Fruit fly (Drosophila melanogaster): Measurements from ENCODE around the gene Nlp.

Gene Nlp

DNA sequence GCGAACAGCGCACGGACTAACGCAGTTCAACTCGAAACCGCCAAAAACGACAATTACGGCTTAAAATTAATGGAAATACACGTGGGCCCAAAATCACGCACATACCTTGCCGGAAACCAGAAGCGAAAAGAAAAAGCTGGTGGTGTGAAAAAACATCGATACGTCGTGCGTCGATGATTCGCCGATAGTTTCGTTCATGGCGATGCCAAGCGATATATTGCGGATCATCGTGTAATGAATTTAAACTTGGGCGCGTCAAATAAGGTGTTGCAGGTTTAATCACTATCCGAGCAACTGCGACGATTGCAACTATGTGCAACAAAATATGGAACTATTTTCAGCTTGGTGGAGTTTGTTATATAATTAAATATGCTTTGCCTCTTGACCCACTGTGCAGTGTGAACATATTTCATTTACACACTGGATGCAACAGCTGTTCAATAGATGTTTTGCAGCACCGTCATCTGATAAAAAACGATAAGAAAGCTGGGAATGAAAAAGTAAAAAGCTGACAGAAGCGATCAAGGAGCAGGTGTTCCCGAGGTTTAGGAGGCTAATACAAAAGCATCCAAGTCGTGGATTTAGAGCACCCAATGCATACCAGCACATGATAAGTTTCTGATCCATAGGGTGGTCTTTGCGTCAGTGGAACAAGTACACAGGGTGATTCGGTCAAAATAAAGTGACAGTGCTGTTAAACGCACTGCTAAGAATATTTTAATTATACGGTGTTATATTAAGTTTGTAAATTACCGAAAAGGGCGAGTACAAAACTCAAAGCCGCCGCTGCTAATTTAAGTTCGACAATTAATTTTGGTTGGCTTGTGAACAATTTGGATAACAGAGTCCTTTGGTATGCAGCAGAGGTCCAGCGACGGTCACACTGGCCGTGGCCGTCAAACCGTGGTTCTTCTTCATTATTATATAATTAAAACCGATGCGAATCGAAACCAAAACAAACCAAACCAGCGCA, 41.7 kb downstream of the Nlp start, which contains the start of the genes RpL32 and CG7943:
TSS of gene RpL32 (minus strand) at position 133 of the 973 bp plus-strand sequence.
TSS of gene CG7943 (plus strand) at position 442 of the 973 bp plus-strand sequence.
- TF ChIP-seq Sin3A (optimal IDR thresholded peaks at IDR 0.05) (no peak), h (optimal IDR thresholded peaks at IDR 0.05) (no peak), psq (optimal IDR thresholded peaks at IDR 0.05) (no peak), insv (optimal IDR thresholded peaks at IDR 0.05) (no peak), Myc (optimal IDR thresholded peaks at IDR 0.05) (no peak), ttk (optimal IDR thresholded peaks at IDR 0.05) (no peak)

DNA sequence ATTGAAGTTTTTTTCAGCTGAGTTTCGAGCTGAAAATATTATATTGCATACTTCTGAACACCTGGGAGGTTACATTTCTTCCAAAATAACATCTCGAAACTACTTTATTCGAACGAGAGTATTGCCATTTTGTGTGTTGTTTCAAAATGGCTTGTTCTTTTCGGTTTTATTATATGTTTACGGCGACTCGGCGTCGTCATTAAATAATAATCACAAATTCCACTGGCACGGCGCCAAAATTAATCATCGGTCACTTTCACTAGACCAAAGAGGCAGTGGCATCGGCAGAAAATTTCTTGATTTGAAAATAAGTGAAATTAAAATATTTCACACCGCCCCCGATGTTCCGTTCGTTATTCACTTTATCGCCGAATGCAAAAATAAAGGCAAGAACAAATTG, 45.9 kb downstream of the Nlp start:
- no peak for TF ChIP-seq psq (optimal IDR thresholded peaks at IDR 0.05)
- TF ChIP-seq Sin3A (optimal IDR thresholded peaks at IDR 0.05), result no peak
- TF ChIP-seq h (optimal IDR thresholded peaks at IDR 0.05), result no peak
- no peak for TF ChIP-seq ttk (optimal IDR thresholded peaks at IDR 0.05)
- no peak for TF ChIP-seq insv (optimal IDR thresholded peaks at IDR 0.05)

- TF ChIP-seq psq (optimal IDR thresholded peaks at IDR 0.05), result no peak
- no peak for TF ChIP-seq ttk (optimal IDR thresholded peaks at IDR 0.05)
- no peak for TF ChIP-seq Myc (optimal IDR thresholded peaks at IDR 0.05)
- TF ChIP-seq Sin3A (optimal IDR thresholded peaks at IDR 0.05), result no peak
- no peak for TF ChIP-seq insv (optimal IDR thresholded peaks at IDR 0.05)
- no peak for TF ChIP-seq h (optimal IDR thresholded peaks at IDR 0.05)
These were observed 47.3 kb downstream of the Nlp start, which contains the start of gene CG15528 for dm6 chr3R:30051933-30052332. CG15528 (minus strand) TSS chr3R:30052112.

dm6 chr3R:30052455-30053046, 48.0 kb downstream of the Nlp start, which contains the start of gene Jasper:
Jasper (plus strand) TSS chr3R:30052514.
- TF ChIP-seq h (optimal IDR thresholded peaks at IDR 0.05) (no peak), ttk (optimal IDR thresholded peaks at IDR 0.05) (no peak)

DNA sequence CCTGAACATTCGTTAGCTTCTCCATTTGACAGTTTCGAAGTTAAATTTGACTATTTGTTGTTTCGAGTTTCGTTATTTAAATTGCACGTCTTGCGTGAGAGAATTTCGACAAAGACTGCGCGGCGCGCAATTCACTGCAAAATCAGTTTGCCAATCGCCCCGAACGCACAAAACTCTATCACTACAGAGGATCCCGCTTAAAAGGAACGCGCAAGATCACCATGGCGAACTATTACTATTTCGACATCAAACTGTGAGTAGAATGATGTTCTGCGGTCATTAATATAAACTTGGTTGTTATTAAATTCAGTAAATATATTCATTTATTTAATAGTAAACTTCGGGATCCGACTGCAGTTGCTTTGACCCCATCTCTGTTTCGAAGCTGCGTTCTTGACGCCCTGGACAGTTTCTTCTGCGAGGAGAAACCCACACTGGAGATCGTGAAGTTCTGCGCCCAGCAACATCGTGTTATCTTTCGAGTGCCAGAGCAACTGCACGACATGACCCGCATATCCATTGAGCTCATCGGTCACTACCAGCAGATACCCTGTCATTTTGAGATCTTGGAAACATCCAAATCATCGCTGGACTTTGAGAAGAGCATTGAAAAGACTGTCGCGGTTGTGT, 51.4 kb downstream of the Nlp start, which contains the start of the genes Rpp14b and spn-A:
TSS of gene Rpp14b (plus strand) at position 43 of the 630 bp plus-strand sequence.
TSS of gene spn-A (minus strand) at position 123 of the 630 bp plus-strand sequence.
- TF ChIP-seq insv (optimal IDR thresholded peaks at IDR 0.05) (peak; percentile 11), h (optimal IDR thresholded peaks at IDR 0.05) (peak; percentile 26), Myc (optimal IDR thresholded peaks at IDR 0.05) (no peak)

DNA sequence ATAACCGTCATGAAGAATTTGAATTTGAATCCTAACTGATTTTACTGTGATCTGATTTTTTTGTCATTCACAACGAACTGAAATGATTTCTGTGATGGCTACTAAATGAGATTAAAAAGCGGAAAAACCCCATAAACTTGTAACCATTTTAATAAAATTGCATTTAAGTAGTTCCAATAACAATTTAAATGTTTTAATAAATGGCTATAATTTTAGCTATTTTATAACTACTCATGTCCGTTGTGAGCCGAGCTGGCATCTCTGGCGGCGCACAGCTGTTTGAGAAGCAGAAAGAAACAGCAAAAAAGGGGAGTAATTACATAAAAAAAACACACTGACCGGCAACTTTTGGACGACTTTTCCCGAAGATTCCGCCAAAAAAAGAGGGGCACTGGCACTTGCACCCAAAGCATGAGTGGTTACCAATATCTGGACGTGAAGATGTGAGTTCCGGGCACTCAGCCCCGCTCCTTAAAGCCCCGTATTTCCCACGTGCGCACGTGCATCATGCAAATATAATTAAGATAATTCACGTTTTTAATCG, 52.1 kb downstream of the Nlp start, which contains the start of the genes CG7950 and Rpp14a:
TSS of gene CG7950 (plus strand) at position 268 of the 544 bp plus-strand sequence.
TSS of gene Rpp14a (plus strand) at position 268 of the 544 bp plus-strand sequence.
- TF ChIP-seq Sin3A (optimal IDR thresholded peaks at IDR 0.05) (no peak), h (optimal IDR thresholded peaks at IDR 0.05) (no peak), Myc (optimal IDR thresholded peaks at IDR 0.05) (no peak), ttk (optimal IDR thresholded peaks at IDR 0.05) (no peak), psq (optimal IDR thresholded peaks at IDR 0.05) (no peak), insv (optimal IDR thresholded peaks at IDR 0.05) (no peak)

- no peak for TF ChIP-seq ttk (optimal IDR thresholded peaks at IDR 0.05)
- no peak for TF ChIP-seq h (optimal IDR thresholded peaks at IDR 0.05)
- peak; percentile 93 for TF ChIP-seq psq (optimal IDR thresholded peaks at IDR 0.05)
- TF ChIP-seq Myc (optimal IDR thresholded peaks at IDR 0.05), result no peak
These were observed 53.7 kb downstream of the Nlp start, which contains the start of gene sima for dm6 chr3R:30058057-30058868. sima (plus strand) TSS chr3R:30058311.

dm6 chr3R:30059944-30060343, 55.4 kb downstream of the Nlp start:
- TF ChIP-seq h (optimal IDR thresholded peaks at IDR 0.05) (no peak), Myc (optimal IDR thresholded peaks at IDR 0.05) (no peak), Sin3A (optimal IDR thresholded peaks at IDR 0.05) (no peak), insv (optimal IDR thresholded peaks at IDR 0.05) (no peak), psq (optimal IDR thresholded peaks at IDR 0.05) (no peak), ttk (optimal IDR thresholded peaks at IDR 0.05) (no peak)
